Worm (Caenorhabditis elegans): ENCODE measurements around the gene str-140.

The str-140 gene

ce11 chrV:8073162-8073561 is 5.5 kb upstream of the str-140 start:
- TF ChIP-seq mdl-1 (tag; optimal IDR thresholded peaks at IDR 0.05) (no peak), ceh-16 (tag; optimal IDR thresholded peaks at IDR 0.05) (no peak), mbf-1 (tag; optimal IDR thresholded peaks at IDR 0.05) (no peak), blmp-1 (tag; optimal IDR thresholded peaks at IDR 0.05; ENCODE audit: insufficient read depth) (peak; percentile 71), peb-1 (tag; optimal IDR thresholded peaks at IDR 0.05) (no peak), fos-1 (tag; optimal IDR thresholded peaks at IDR 0.05) (peak; percentile 30), dmd-4 (tag; optimal IDR thresholded peaks at IDR 0.05) (no peak), sma-3 (GFP tag; optimal IDR thresholded peaks at IDR 0.05) (peak; percentile 14), sma-9 (GFP tag; optimal IDR thresholded peaks at IDR 0.05) (peak; percentile 85), sma-9 (tag; optimal IDR thresholded peaks at IDR 0.05) (no peak), Y55F3AM.14 (GFP tag; optimal IDR thresholded peaks at IDR 0.05) (no peak), nhr-21 (tag; optimal IDR thresholded peaks at IDR 0.05) (peak; percentile 48)

DNA sequence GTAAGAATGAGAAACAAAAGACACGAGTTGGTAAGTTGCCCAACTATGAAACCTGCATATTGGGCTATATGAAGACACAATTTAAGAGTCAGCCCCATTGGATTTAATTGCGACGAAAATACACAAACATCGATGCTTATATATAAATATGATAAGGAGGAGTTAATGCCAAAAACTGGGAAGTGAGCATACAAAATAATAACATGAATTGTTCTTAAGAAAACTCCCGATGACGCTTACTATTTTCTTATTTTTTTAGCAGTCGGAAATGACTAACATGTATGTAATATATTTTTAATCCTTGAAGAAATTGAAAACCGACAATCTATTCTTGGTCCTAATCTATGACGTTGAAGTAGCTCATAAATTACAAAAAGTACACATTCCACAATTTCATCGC is 4.3 kb upstream of the str-140 start, which contains the start of gene str-144:
Gene str-144 (minus strand): TSS at position 101 of the 400 bp plus-strand sequence.
- TF ChIP-seq elt-3 (tag; optimal IDR thresholded peaks at IDR 0.05) (no peak), nhr-21 (tag; optimal IDR thresholded peaks at IDR 0.05) (no peak), peb-1 (tag; optimal IDR thresholded peaks at IDR 0.05) (no peak), lin-13 (GFP tag; optimal IDR thresholded peaks at IDR 0.05) (no peak), mab-5 (tag; optimal IDR thresholded peaks at IDR 0.05) (no peak), ceh-82 (tag; optimal IDR thresholded peaks at IDR 0.05) (no peak), gmeb-1 (tag; optimal IDR thresholded peaks at IDR 0.05) (no peak), alr-1 (tag; optimal IDR thresholded peaks at IDR 0.05) (no peak), unc-39 (tag; optimal IDR thresholded peaks at IDR 0.05) (no peak), skn-1 (tag; optimal IDR thresholded peaks at IDR 0.05) (no peak)

DNA sequence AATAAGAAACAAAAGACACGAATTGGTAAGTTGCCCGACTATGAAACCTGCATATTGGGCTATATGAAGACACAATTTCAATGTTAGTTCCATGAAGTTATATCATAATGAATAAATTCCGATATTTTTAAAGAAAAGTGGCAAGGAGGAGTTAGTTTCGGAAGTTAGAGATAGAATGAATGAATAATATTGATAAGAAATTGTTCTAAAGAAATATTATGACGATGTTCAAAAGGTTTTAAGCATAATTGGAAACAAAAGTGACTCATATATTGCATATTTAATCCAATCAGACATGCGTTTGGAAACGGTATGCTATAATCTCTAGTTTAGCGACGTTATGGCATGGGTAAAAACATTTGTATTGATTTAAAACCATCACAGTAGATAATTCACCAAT is 1.9 kb upstream of the str-140 start, which contains the start of gene str-143:
Gene str-143 (minus strand): TSS at position 101 of the 400 bp plus-strand sequence.
- TF ChIP-seq lin-13 (GFP tag; optimal IDR thresholded peaks at IDR 0.05) (no peak), unc-62 (GFP tag; optimal IDR thresholded peaks at IDR 0.05) (no peak), lin-11 (tag; optimal IDR thresholded peaks at IDR 0.05) (no peak), peb-1 (tag; optimal IDR thresholded peaks at IDR 0.05) (no peak), nhr-11 (tag; optimal IDR thresholded peaks at IDR 0.05) (no peak), skn-1 (tag; optimal IDR thresholded peaks at IDR 0.05) (no peak), elt-3 (tag; optimal IDR thresholded peaks at IDR 0.05) (no peak), mab-5 (tag; optimal IDR thresholded peaks at IDR 0.05) (no peak), sem-4 (tag; optimal IDR thresholded peaks at IDR 0.05) (no peak), ceh-16 (tag; optimal IDR thresholded peaks at IDR 0.05) (no peak), mdl-1 (tag; optimal IDR thresholded peaks at IDR 0.05) (no peak), nhr-77 (tag; optimal IDR thresholded peaks at IDR 0.05) (no peak), ama-1 (optimal IDR thresholded peaks at IDR 0.05) (no peak), egl-27 (tag; optimal IDR thresholded peaks at IDR 0.05) (no peak), nhr-129 (tag; optimal IDR thresholded peaks at IDR 0.05) (no peak), nhr-21 (tag; optimal IDR thresholded peaks at IDR 0.05) (no peak), nhr-6 (tag; optimal IDR thresholded peaks at IDR 0.05) (no peak), aly-2 (tag; optimal IDR thresholded peaks at IDR 0.05) (no peak), snpc-4 (tag; optimal IDR thresholded peaks at IDR 0.05) (no peak), F13H6.1 (tag; optimal IDR thresholded peaks at IDR 0.05) (no peak)

DNA sequence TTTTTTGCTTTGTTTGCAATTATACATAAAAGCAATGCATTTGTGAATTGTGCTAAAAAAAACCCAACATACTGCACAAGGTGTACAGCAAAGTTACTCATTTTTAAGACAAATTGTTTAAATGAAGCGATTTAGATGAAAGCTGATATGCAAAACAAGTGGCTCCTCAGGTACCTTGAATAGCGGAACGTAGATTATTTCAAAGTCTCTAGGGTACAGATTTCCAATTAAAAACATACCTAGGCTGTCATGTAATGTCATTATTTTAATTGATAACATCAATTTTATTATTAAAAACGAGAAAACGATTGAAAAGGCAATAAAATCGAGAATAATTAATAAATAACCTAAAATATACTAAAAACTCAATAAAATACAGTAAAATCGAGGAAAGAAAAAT is 5.6 kb downstream of the str-140 start, which contains the start of gene str-139:
Gene str-139 (minus strand): TSS at position 101 of the 400 bp plus-strand sequence.
- TF ChIP-seq nhr-77 (tag; optimal IDR thresholded peaks at IDR 0.05) (no peak), ama-1 (optimal IDR thresholded peaks at IDR 0.05) (no peak), nhr-21 (tag; optimal IDR thresholded peaks at IDR 0.05) (no peak), nhr-10 (tag; optimal IDR thresholded peaks at IDR 0.05) (no peak), sma-9 (GFP tag; optimal IDR thresholded peaks at IDR 0.05) (no peak), sma-9 (tag; optimal IDR thresholded peaks at IDR 0.05) (no peak), unc-55 (GFP tag; optimal IDR thresholded peaks at IDR 0.05) (no peak), R02D3.7 (tag; optimal IDR thresholded peaks at IDR 0.05) (no peak), ceh-82 (tag; optimal IDR thresholded peaks at IDR 0.05) (no peak), elt-3 (tag; optimal IDR thresholded peaks at IDR 0.05) (no peak), nhr-6 (tag; optimal IDR thresholded peaks at IDR 0.05) (no peak), ztf-1 (GFP tag; conservative IDR thresholded peaks at IDR 0.05) (no peak), nhr-12 (tag; optimal IDR thresholded peaks at IDR 0.05) (no peak), sem-4 (tag; optimal IDR thresholded peaks at IDR 0.05) (no peak), dmd-4 (tag; optimal IDR thresholded peaks at IDR 0.05) (no peak), alr-1 (tag; optimal IDR thresholded peaks at IDR 0.05) (no peak), gmeb-1 (tag; optimal IDR thresholded peaks at IDR 0.05) (no peak), blmp-1 (tag; optimal IDR thresholded peaks at IDR 0.05; ENCODE audit: insufficient read depth) (no peak), lsy-2 (tag; optimal IDR thresholded peaks at IDR 0.05) (no peak)

Measured in whole organism, L2 larva.